Worm (Caenorhabditis elegans) whole organism, young adult: ENCODE measurements around the gene F23B2.7.
"Not testable (repeated sequence)": the region's sequence is repeated elsewhere in the genome, so short reads cannot be mapped to it uniquely, and the experiment has no call there.

Source experiments
- B0336.3 ChIP-seq: fragments of 200-800 bp; sonication (Bioruptor generic); IDR thresholded peaks from 2 replicates; pipeline ENCODE4 v1.3.6; 2022; ENCODE audit warnings: missing genetic modification characterization, missing compliant biosample characterization
- C06A6.2 ChIP-seq: fragments of 200-800 bp; sonication (Bioruptor generic); conservative IDR thresholded peaks from 2 replicates; pipeline ENCODE4 v1.3.6; 2022; ENCODE audit warnings: missing genetic modification characterization, missing compliant biosample characterization
- F33H1.4 ChIP-seq: fragments of 200-800 bp; sonication (Bioruptor generic); IDR thresholded peaks from 2 replicates; pipeline ENCODE4 v1.3.6; 2022; ENCODE audit warnings: missing genetic modification reagents, missing genetic modification characterization, missing compliant biosample characterization
- F37B4.10 ChIP-seq: fragments of 200-800 bp; sonication (Bioruptor generic); IDR thresholded peaks from 2 replicates; pipeline ENCODE4 v1.3.6; 2022; ENCODE audit warnings: missing genetic modification characterization, missing compliant biosample characterization
- F39B2.1 ChIP-seq: fragments of 200-800 bp; sonication (Bioruptor generic); IDR thresholded peaks from 2 replicates; pipeline ENCODE4 v1.3.6; 2022; ENCODE audit warnings: missing genetic modification reagents, missing genetic modification characterization, missing compliant biosample characterization
- Y67H2A.10 ChIP-seq: fragments of 200-800 bp; sonication (Bioruptor generic); conservative IDR thresholded peaks from 2 replicates; pipeline ENCODE4 v1.3.6; 2022; ENCODE audit warnings: missing genetic modification reagents, missing genetic modification characterization, missing compliant biosample characterization
- Y79H2A.3 ChIP-seq: fragments of 200-800 bp; sonication (Bioruptor generic); conservative IDR thresholded peaks from 2 replicates; pipeline ENCODE4 v1.3.6; 2022; ENCODE audit warnings: missing genetic modification reagents, missing genetic modification characterization, missing compliant biosample characterization
- aptf-2 ChIP-seq: fragments of 200-800 bp; sonication (Bioruptor generic); conservative IDR thresholded peaks from 2 replicates; pipeline ENCODE4 v1.3.6; 2022; ENCODE audit warnings: missing genetic modification reagents, missing genetic modification characterization, missing compliant biosample characterization
- aptf-3 ChIP-seq: fragments of 200-800 bp; sonication (Bioruptor generic); IDR thresholded peaks from 2 replicates; pipeline ENCODE4 v1.3.6; 2022; ENCODE audit warnings: missing genetic modification characterization, missing compliant biosample characterization
- atf-7 ChIP-seq: sonication (generic microtip); optimal IDR thresholded peaks from 2 replicates; lab custom pipeline; 2017; ENCODE audit warnings: mild to moderate bottlenecking, missing genetic modification characterization, missing compliant biosample characterization
- athp-1 ChIP-seq: sonication (generic microtip); optimal IDR thresholded peaks from 2 replicates; lab custom pipeline; 2017; ENCODE audit warnings: mild to moderate bottlenecking, missing genetic modification characterization, missing compliant biosample characterization
- attf-5 ChIP-seq: fragments of 200-800 bp; sonication (Bioruptor generic); optimal IDR thresholded peaks from 2 replicates; lab custom pipeline; 2018; ENCODE audit warnings: mild to moderate bottlenecking, missing genetic modification characterization, missing compliant biosample characterization
- attf-6 ChIP-seq: fragments of 200-800 bp; sonication (Bioruptor generic); IDR thresholded peaks from 2 replicates; pipeline ENCODE4 v1.3.6; 2022; ENCODE audit warnings: missing genetic modification reagents, missing genetic modification characterization, missing compliant biosample characterization
- bed-1 ChIP-seq: fragments of 200-800 bp; sonication (Bioruptor generic); IDR thresholded peaks from 2 replicates; pipeline ENCODE4 v1.3.6; 2022; ENCODE audit warnings: missing genetic modification reagents, missing genetic modification characterization, missing compliant biosample characterization
- bed-2 ChIP-seq: fragments of 200-800 bp; sonication (Bioruptor generic); IDR thresholded peaks from 2 replicates; pipeline ENCODE4 v1.3.6; 2022; ENCODE audit warnings: missing genetic modification reagents, missing genetic modification characterization, missing compliant biosample characterization
- cebp-1 ChIP-seq, 2 experiments: fragments of 200-800 bp in 1 of 2; sonication (Bioruptor generic) in 1 of 2; sonication (generic microtip) in 1 of 2; IDR thresholded peaks in 1 of 2; optimal IDR thresholded peaks in 1 of 2; 2 replicates each; pipeline versions ENCODE4 v1.3.6 to Lab custom; 2017 to 2022; ENCODE audit warnings: missing compliant biosample characterization in 2 of 2, missing genetic modification characterization in 2 of 2, mild to moderate bottlenecking in 1 of 2, missing genetic modification reagents in 1 of 2, moderate library complexity in 1 of 2
- ceh-58 ChIP-seq: fragments of 200-800 bp; sonication (Bioruptor generic); IDR thresholded peaks from 2 replicates; pipeline ENCODE4 v1.3.6; 2022; ENCODE audit warnings: missing genetic modification characterization, missing compliant biosample characterization
- ceh-91 ChIP-seq: fragments of 200-800 bp; sonication (Bioruptor generic); IDR thresholded peaks from 2 replicates; pipeline ENCODE4 v1.3.6; 2022; ENCODE audit warnings: missing genetic modification reagents, missing genetic modification characterization, missing compliant biosample characterization
- dox-1 ChIP-seq: fragments of 200-800 bp; sonication (Bioruptor generic); IDR thresholded peaks from 2 replicates; pipeline ENCODE4 v1.3.6; 2022; ENCODE audit warnings: missing genetic modification reagents, missing genetic modification characterization, missing compliant biosample characterization
- efl-1 ChIP-seq: fragments of 150-350 bp; optimal IDR thresholded peaks from 2 replicates; lab custom pipeline; 2014; ENCODE audit warnings: missing biosample characterization, missing genetic modification reagents, missing genetic modification characterization
- ekl-4 ChIP-seq: fragments of 200-800 bp; sonication (Bioruptor generic); IDR thresholded peaks from 2 replicates; pipeline ENCODE4 v1.3.6; 2022; ENCODE audit warnings: missing genetic modification reagents, missing genetic modification characterization, missing compliant biosample characterization
- him-1 ChIP-seq: sonication (generic microtip); optimal IDR thresholded peaks from 2 replicates; lab custom pipeline; 2016; ENCODE audit warnings: missing genotype, missing genetic modification reagents, missing genetic modification characterization, missing compliant biosample characterization
- hmg-1.2 ChIP-seq: fragments of 200-800 bp; sonication (Bioruptor generic); IDR thresholded peaks from 2 replicates; pipeline ENCODE4 v1.3.6; 2022; ENCODE audit warnings: missing genetic modification reagents, missing genetic modification characterization, missing compliant biosample characterization
- hmg-20 ChIP-seq: fragments of 200-800 bp; sonication (Bioruptor generic); IDR thresholded peaks from 2 replicates; pipeline ENCODE4 v1.3.6; 2022; ENCODE audit warnings: missing genetic modification reagents, missing genetic modification characterization, missing compliant biosample characterization
- let-607 ChIP-seq, 2 experiments: fragments of 200-800 bp in 1 of 2; sonication (Bioruptor generic) in 1 of 2; sonication (generic microtip) in 1 of 2; optimal IDR thresholded peaks; 2 replicates each; lab custom pipeline; 2016 to 2018; ENCODE audit warnings: mild to moderate bottlenecking in 2 of 2, missing compliant biosample characterization in 2 of 2, missing genetic modification characterization in 2 of 2, moderate library complexity in 2 of 2, missing genotype in 1 of 2
- lin-35 ChIP-seq, 3 experiments: fragments of 150-350 bp in 2 of 3; sonication (generic microtip) in 1 of 3; optimal IDR thresholded peaks; 2 replicates each; lab custom pipeline; 2014 to 2018; ENCODE audit warnings: missing biosample characterization in 3 of 3, missing genetic modification characterization in 3 of 3, missing genetic modification reagents in 3 of 3
- lin-54 ChIP-seq: fragments of 200-800 bp; sonication (Bioruptor generic); optimal IDR thresholded peaks from 2 replicates; lab custom pipeline; 2018; ENCODE audit warnings: mild to moderate bottlenecking, missing genetic modification characterization, missing compliant biosample characterization
- madf-6 ChIP-seq: fragments of 200-800 bp; sonication (Bioruptor generic); IDR thresholded peaks from 2 replicates; pipeline ENCODE4 v1.3.6; 2022; ENCODE audit warnings: missing genetic modification reagents, missing genetic modification characterization, missing compliant biosample characterization
- madf-8 ChIP-seq: fragments of 200-800 bp; sonication (Bioruptor generic); conservative IDR thresholded peaks from 2 replicates; pipeline ENCODE4 v1.3.6; 2022; ENCODE audit warnings: missing genetic modification reagents, missing genetic modification characterization, missing compliant biosample characterization
- nhr-120 ChIP-seq: fragments of 200-800 bp; sonication (Bioruptor generic); IDR thresholded peaks from 2 replicates; pipeline ENCODE4 v1.3.6; 2022; ENCODE audit warnings: missing genetic modification characterization, missing compliant biosample characterization
- pbrm-1 ChIP-seq: fragments of 200-800 bp; sonication (Bioruptor generic); IDR thresholded peaks from 2 replicates; pipeline ENCODE4 v1.3.6; 2022; ENCODE audit warnings: missing genetic modification reagents, missing genetic modification characterization, missing compliant biosample characterization
- rcor-1 ChIP-seq: fragments of 200-800 bp; sonication (Bioruptor generic); IDR thresholded peaks from 2 replicates; pipeline ENCODE4 v1.3.6; 2022; ENCODE audit warnings: missing genetic modification reagents, missing genetic modification characterization, missing compliant biosample characterization
- rec-8 ChIP-seq, 2 experiments: sonication (generic microtip); optimal IDR thresholded peaks; 2 replicates each; lab custom pipeline; 2016; ENCODE audit warnings: mild to moderate bottlenecking in 2 of 2, missing genetic modification characterization in 2 of 2, missing genetic modification reagents in 2 of 2, missing genotype in 2 of 2, missing biosample characterization in 1 of 2, missing compliant biosample characterization in 1 of 2, moderate library complexity in 1 of 2
- snpc-3.4 ChIP-seq: sonication (generic microtip); optimal IDR thresholded peaks from 2 replicates; lab custom pipeline; 2017; ENCODE audit warnings: missing genetic modification characterization, mild to moderate bottlenecking, missing compliant biosample characterization, antibody characterized with exemption, moderate library complexity, missing genotype, missing genetic modification reagents
- snpc-4 ChIP-seq, 5 experiments: fragments of 150-350 bp in 1 of 5; sonication (generic microtip) in 4 of 5; optimal IDR thresholded peaks; 2 replicates each; lab custom pipeline; 2014 to 2018; ENCODE audit warnings: missing genetic modification characterization in 5 of 5, missing biosample characterization in 3 of 5, antibody characterized with exemption in 2 of 5, mild to moderate bottlenecking in 2 of 5, missing compliant biosample characterization in 2 of 5, missing genotype in 2 of 5, moderate library complexity in 2 of 5, missing genetic modification reagents in 1 of 5
- tbp1 ChIP-seq: fragments of 200-800 bp; sonication (Bioruptor generic); optimal IDR thresholded peaks from 2 replicates; lab custom pipeline; 2018; ENCODE audit warnings: mild to moderate bottlenecking, missing genetic modification characterization, missing compliant biosample characterization
- tlf-1 ChIP-seq: fragments of 200-800 bp; sonication (Bioruptor generic); optimal IDR thresholded peaks from 2 replicates; lab custom pipeline; 2018; ENCODE audit warnings: mild to moderate bottlenecking, missing genetic modification characterization, missing compliant biosample characterization
- ztf-26 ChIP-seq: sonication (generic microtip); optimal IDR thresholded peaks from 2 replicates; lab custom pipeline; 2017; ENCODE audit warnings: missing genetic modification characterization, missing compliant biosample characterization
- ztf-28 ChIP-seq: fragments of 200-800 bp; sonication (Bioruptor generic); IDR thresholded peaks from 2 replicates; pipeline ENCODE4 v1.3.6; 2022; ENCODE audit warnings: missing genetic modification reagents, missing genetic modification characterization, missing compliant biosample characterization
- ztf-6 ChIP-seq: fragments of 200-800 bp; sonication (Bioruptor generic); IDR thresholded peaks from 2 replicates; pipeline ENCODE4 v1.3.6; 2022; ENCODE audit warnings: missing genetic modification reagents, missing genetic modification characterization, missing compliant biosample characterization

F23B2.7 gene

ce11 chrIV:9196023-9196636 is 45.9 kb downstream of the F23B2.7 start (continued):
- peak; percentile 99 for TF ChIP-seq Y79H2A.3
- peak; percentile 61 to 91 for TF ChIP-seq let-607 (tag; optimal IDR thresholded peaks at IDR 0.05; lab: Kevin White, UChicago)
- TF ChIP-seq bed-2: peak; percentile 99
- peak; percentile 39 for TF ChIP-seq efl-1 (GFP tag; lab: Kevin White, UChicago)
- TF ChIP-seq rcor-1 (GFP tag; lab: Robert Waterston, UW): peak; percentile 99
- TF ChIP-seq aptf-2 (GFP tag; lab: Robert Waterston, UW): peak; percentile 96
- peak; percentile 98 for TF ChIP-seq madf-8 (GFP tag; lab: Robert Waterston, UW)
- TF ChIP-seq Y67H2A.10 (GFP tag; lab: Robert Waterston, UW): peak; percentile 95
- peak; percentile 17 for TF ChIP-seq atf-7 (tag; lab: Kevin White, UChicago)
- peak; percentile 99 for TF ChIP-seq pbrm-1 (GFP tag; lab: Robert Waterston, UW)
- peak; percentile 89 for TF ChIP-seq aptf-3
- TF ChIP-seq athp-1 (tag; lab: Kevin White, UChicago): peak; percentile 46
- TF ChIP-seq ceh-91: peak; percentile 100
- peak; percentile 95 for TF ChIP-seq hmg-20 (GFP tag; lab: Robert Waterston, UW)
- TF ChIP-seq him-1 (tag; lab: Kevin White, UChicago): peak; percentile 61
- TF ChIP-seq rec-8 (tag; optimal IDR thresholded peaks at IDR 0.05; lab: Kevin White, UChicago): peak in 1 of 2 experiments; percentile 32
- TF ChIP-seq ceh-58 (GFP tag; lab: Robert Waterston, UW): 0 out of 2 replicates have a peak, but pooled peaks have one; percentile 9
- peak in 2 of 3 experiments; percentile 14 for TF ChIP-seq lin-35 (GFP tag; optimal IDR thresholded peaks at IDR 0.05; lab: Kevin White, UChicago)
- TF ChIP-seq snpc-4 (GFP tag; optimal IDR thresholded peaks at IDR 0.05; lab: Kevin White, UChicago): not testable (repeated sequence)
- TF ChIP-seq snpc-4 (tag; optimal IDR thresholded peaks at IDR 0.05; lab: Kevin White, UChicago): peak in 2 of 4 experiments; percentile 71
- TF ChIP-seq tbp1: peak; percentile 62
- peak; percentile 96 for TF ChIP-seq attf-6
- peak; percentile 78 for TF ChIP-seq lin-54 (GFP tag; lab: Kevin White, UChicago)
- TF ChIP-seq F33H1.4 (GFP tag; lab: Robert Waterston, UW): peak; percentile 97
- TF ChIP-seq ztf-26 (tag; lab: Kevin White, UChicago): peak; percentile 12
- peak; percentile 99 for TF ChIP-seq ztf-28 (GFP tag; lab: Robert Waterston, UW)
- peak; percentile 100 for TF ChIP-seq hmg-1.2 (GFP tag; lab: Robert Waterston, UW)
- peak; percentile 99 for TF ChIP-seq ekl-4 (GFP tag; lab: Robert Waterston, UW)
- TF ChIP-seq tlf-1: peak; percentile 86
- TF ChIP-seq C06A6.2: peak; percentile 92
- TF ChIP-seq attf-5 (GFP tag; lab: Kevin White, UChicago): peak; percentile 13
- peak; percentile 97 for TF ChIP-seq bed-1
- TF ChIP-seq cebp-1 (GFP tag; IDR thresholded peaks at IDR 0.05; lab: Robert Waterston, UW): peak; percentile 89
- TF ChIP-seq cebp-1 (tag; optimal IDR thresholded peaks at IDR 0.05; lab: Kevin White, UChicago): peak; percentile 12
- TF ChIP-seq nhr-120 (GFP tag; lab: Robert Waterston, UW): peak; percentile 96
- TF ChIP-seq madf-6 (GFP tag; lab: Robert Waterston, UW): peak; percentile 100
- TF ChIP-seq snpc-3.4 (tag; lab: Kevin White, UChicago): peak; percentile 53
- peak; percentile 93 for TF ChIP-seq ztf-6 (GFP tag; lab: Robert Waterston, UW)
- peak; percentile 99 for TF ChIP-seq F37B4.10 (GFP tag; lab: Robert Waterston, UW)
- peak; percentile 96 for TF ChIP-seq F39B2.1 (GFP tag; lab: Robert Waterston, UW)
- TF ChIP-seq B0336.3: 0 out of 2 replicates have a peak, but pooled peaks have one; percentile 35
- peak; percentile 100 for TF ChIP-seq dox-1 (GFP tag; lab: Robert Waterston, UW)
